Fruit fly (Drosophila melanogaster) S2 (cell line): ENCODE measurements around the gene TTLL6B.

ENCODE experiments used
- CG8478 ChIP-seq: fragments of >200 bp; optimal IDR thresholded peaks from 2 replicates; lab custom pipeline; 2018
- CTCF ChIP-seq, 2 experiments: fragments of >200 bp; optimal IDR thresholded peaks; 2 replicates each; lab custom pipeline; 2018

DNA sequence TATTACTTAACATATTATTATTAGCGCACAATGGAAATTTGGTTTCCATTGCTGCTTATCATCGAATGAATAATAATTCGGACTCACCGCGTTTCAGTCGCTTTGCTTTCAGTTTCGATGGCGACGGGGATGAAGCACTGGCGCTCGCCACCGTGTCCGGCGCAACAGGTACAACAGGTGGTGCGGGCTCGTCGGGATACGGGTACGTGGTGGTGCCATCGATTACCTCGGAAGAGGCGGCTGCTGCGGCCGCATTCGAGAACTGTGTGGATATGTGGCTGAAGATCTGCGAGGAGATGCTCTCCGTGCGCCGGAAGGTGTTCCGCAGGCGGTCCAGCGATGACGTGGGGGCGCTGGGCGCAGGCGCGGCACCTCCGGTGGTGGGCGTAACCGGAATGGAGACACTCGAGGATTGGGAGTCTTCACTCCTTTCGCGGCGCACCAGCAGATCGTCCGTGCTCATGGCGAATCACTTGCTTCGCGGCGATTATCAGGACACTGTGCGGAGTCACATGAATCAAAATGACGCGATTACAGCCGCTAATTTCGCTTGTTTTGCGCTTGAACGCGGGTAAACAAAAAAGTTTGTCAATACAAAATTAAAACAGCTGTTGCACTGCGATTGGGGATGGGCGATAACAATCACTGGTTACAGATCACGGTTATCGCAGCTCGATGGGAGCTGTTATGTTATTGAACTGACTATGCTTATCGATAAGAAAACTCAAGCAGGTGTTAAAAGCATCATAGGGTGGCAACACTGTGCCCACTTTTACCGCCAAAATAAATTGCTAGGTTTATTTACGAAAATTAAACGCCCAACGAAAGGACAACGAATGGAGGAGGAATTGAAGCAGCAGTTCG is 12.1 kb downstream of the TTLL6B start, which contains the start of the genes CG31064 and PolA2:
- TF ChIP-seq CTCF (optimal IDR thresholded peaks at IDR 0.05; lab: Kevin White, UChicago) (peak; percentile 19 to 31), CG8478 (lab: Kevin White, UChicago) (no peak)
